Worm (Caenorhabditis elegans): ENCODE measurements around the gene hot-9.
"Not testable (repeated sequence)": the region's sequence is repeated elsewhere in the genome, so short reads cannot be mapped to it uniquely, and the experiment has no call there.

DNA sequence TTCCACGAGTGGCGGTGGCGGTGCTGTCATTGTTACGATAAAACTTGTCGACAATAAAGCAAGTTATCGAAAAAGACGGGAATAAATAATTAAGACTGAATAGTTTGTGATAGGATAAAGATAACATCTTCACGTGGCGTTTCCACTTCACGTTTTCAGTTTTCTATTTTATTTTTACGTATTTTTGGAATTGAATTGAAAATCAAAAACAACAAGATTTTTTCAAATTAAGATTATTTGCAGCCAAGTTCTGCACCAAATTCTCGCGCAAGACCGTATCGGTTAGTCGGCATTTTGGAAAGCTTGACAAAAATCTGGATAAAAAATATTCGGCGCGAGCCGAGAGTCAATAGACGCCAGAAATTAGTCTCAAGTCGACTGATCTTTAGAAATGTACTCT, 21.6 kb upstream of the hot-9 start, which contains the start of gene ttbk-2.2:
- TF ChIP-seq elt-3, pha-4, hlh-1, nhr-28, ztf-11, snpc-4 (tag; optimal IDR thresholded peaks at IDR 0.05): not testable (repeated sequence)
